Fruit fly (Drosophila melanogaster) whole organism, pupa: Measurements from ENCODE around the gene Taf13.

Source experiments
- CG10348 ChIP-seq: fragments of 200-800 bp; sonication (Bioruptor generic); IDR thresholded peaks from 2 replicates; pipeline ENCODE4 v1.3.6; 2022; ENCODE audit warnings: missing biosample characterization, missing genetic modification characterization
- CG12605 ChIP-seq: fragments of 200-800 bp; sonication (Bioruptor generic); IDR thresholded peaks from 2 replicates; pipeline ENCODE4 v1.3.6; 2022; ENCODE audit warnings: missing biosample characterization, missing genetic modification characterization
- CG13204 ChIP-seq: fragments of 200-800 bp; sonication (Bioruptor generic); optimal IDR thresholded peaks from 2 replicates; lab custom pipeline; 2018; ENCODE audit warnings: missing biosample characterization, mild to moderate bottlenecking, missing genetic modification characterization, moderate library complexity
- CG14655 ChIP-seq: fragments of 200-800 bp; sonication (Bioruptor generic); optimal IDR thresholded peaks from 3 replicates; lab custom pipeline; 2017; ENCODE audit warnings: mild to moderate bottlenecking, missing biosample characterization, missing genetic modification reagents, missing genetic modification characterization
- CG15710 ChIP-seq: fragments of 200-800 bp; sonication (Bioruptor generic); optimal IDR thresholded peaks from 2 replicates; lab custom pipeline; 2018; ENCODE audit warnings: missing biosample characterization, mild to moderate bottlenecking, missing genetic modification characterization, moderate library complexity
- CG17806 ChIP-seq: fragments of 200-800 bp; sonication (Bioruptor generic); optimal IDR thresholded peaks from 2 replicates; lab custom pipeline; 2018; ENCODE audit warnings: missing biosample characterization, mild to moderate bottlenecking, missing genetic modification characterization, moderate library complexity
- CG32121 ChIP-seq: fragments of 200-800 bp; sonication (Bioruptor generic); IDR thresholded peaks from 2 replicates; pipeline ENCODE4 v1.3.6; 2022; ENCODE audit warnings: missing biosample characterization, missing genetic modification characterization
- CG34367 ChIP-seq: fragments of 200-800 bp; sonication (Bioruptor generic); optimal IDR thresholded peaks from 2 replicates; lab custom pipeline; 2018; ENCODE audit warnings: missing biosample characterization, mild to moderate bottlenecking, missing genetic modification characterization
- CG4496 ChIP-seq: fragments of 200-800 bp; sonication (Bioruptor generic); IDR thresholded peaks from 3 replicates; pipeline ENCODE4 v1.3.6; 2022; ENCODE audit warnings: missing biosample characterization, missing genetic modification characterization
- CG8159 ChIP-seq: fragments of 200-800 bp; sonication (Bioruptor generic); optimal IDR thresholded peaks from 3 replicates; lab custom pipeline; 2018; ENCODE audit warnings: missing biosample characterization, mild to moderate bottlenecking, missing genetic modification characterization, moderate library complexity
- CG8301 ChIP-seq: fragments of 200-800 bp; sonication (Bioruptor generic); optimal IDR thresholded peaks from 2 replicates; lab custom pipeline; 2018; ENCODE audit warnings: missing biosample characterization, mild to moderate bottlenecking, missing genetic modification characterization
- CG9948 ChIP-seq: fragments of 200-800 bp; sonication (Bioruptor generic); optimal IDR thresholded peaks from 2 replicates; lab custom pipeline; 2018; ENCODE audit warnings: missing biosample characterization, mild to moderate bottlenecking, missing genetic modification characterization, moderate library complexity
- D1 ChIP-seq: fragments of 200-800 bp; sonication (Bioruptor generic); optimal IDR thresholded peaks from 2 replicates; lab custom pipeline; 2018; ENCODE audit warnings: missing biosample characterization, mild to moderate bottlenecking, missing genetic modification characterization, moderate library complexity
- EcR ChIP-seq: fragments of 200-800 bp; sonication (Bioruptor generic); optimal IDR thresholded peaks from 3 replicates; lab custom pipeline; 2019; ENCODE audit warnings: missing biosample characterization, missing genetic modification characterization, mild to moderate bottlenecking, moderate library complexity, missing genetic modification reagents
- Ets98B ChIP-seq: fragments of 200-800 bp; sonication (Bioruptor generic); IDR thresholded peaks from 2 replicates; pipeline ENCODE4 v1.3.6; 2022; ENCODE audit warnings: missing biosample characterization, missing genetic modification characterization
- Pif1A ChIP-seq: fragments of 200-800 bp; sonication (Bioruptor generic); optimal IDR thresholded peaks from 3 replicates; lab custom pipeline; 2016; ENCODE audit warnings: missing biosample characterization, missing genetic modification characterization
- Pif1B ChIP-seq: fragments of 200-800 bp; sonication (Bioruptor generic); optimal IDR thresholded peaks from 3 replicates; lab custom pipeline; 2016; ENCODE audit warnings: missing biosample characterization, missing genetic modification characterization
- Snoo ChIP-seq: fragments of 200-800 bp; sonication (Bioruptor generic); optimal IDR thresholded peaks from 3 replicates; lab custom pipeline; 2017; ENCODE audit warnings: missing biosample characterization, mild to moderate bottlenecking, missing genetic modification characterization, inconsistent platforms
- fd96Ca ChIP-seq: fragments of 200-800 bp; sonication (Bioruptor generic); IDR thresholded peaks from 3 replicates; pipeline ENCODE4 v1.3.6; 2022; ENCODE audit warnings: missing biosample characterization, missing genetic modification characterization
- gl ChIP-seq: fragments of 200-800 bp; sonication (Bioruptor generic); optimal IDR thresholded peaks from 2 replicates; lab custom pipeline; 2018; ENCODE audit warnings: missing biosample characterization, mild to moderate bottlenecking, missing genetic modification characterization
- rn ChIP-seq: fragments of 200-800 bp; sonication (Bioruptor generic); IDR thresholded peaks from 2 replicates; pipeline ENCODE4 v1.3.6; 2022; ENCODE audit warnings: missing biosample characterization, missing genetic modification characterization

Gene Taf13

DNA sequence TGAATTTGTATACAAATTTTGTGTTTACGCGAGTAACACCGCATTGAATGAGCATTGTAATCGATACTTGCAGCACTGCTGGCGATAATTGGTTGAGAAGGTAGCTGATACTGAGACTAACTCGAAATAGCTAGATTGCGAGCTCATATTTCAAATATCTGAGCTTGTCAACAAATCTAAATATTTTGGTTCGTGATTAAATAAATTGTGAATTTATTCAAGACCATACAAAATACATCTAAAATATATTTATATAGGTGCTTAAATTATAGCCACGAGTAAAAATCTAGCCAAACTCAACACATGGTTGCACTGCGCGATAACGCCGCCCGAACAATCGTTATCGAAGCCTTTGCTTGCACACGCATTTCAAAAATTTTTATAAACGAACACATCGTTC, at the start of gene Taf13, which contains the start of gene nesd:
Gene Taf13, minus strand, starts transcription at position 56 of the 400 bp plus-strand sequence.
Gene nesd, plus strand, starts transcription at position 179 of the 400 bp plus-strand sequence.
- TF ChIP-seq CG15710 (tag; lab: Kevin White, UChicago) = peak; percentile 37
- TF ChIP-seq Pif1B = peak; percentile 49
- TF ChIP-seq CG8159 (tag; lab: Kevin White, UChicago) = peak; percentile 44
- TF ChIP-seq CG17806 (tag; lab: Kevin White, UChicago) = peak; percentile 19
- TF ChIP-seq CG14655 (GFP tag; lab: Kevin White, UChicago) = no peak
- TF ChIP-seq CG12605 = no peak
- TF ChIP-seq D1 (tag; lab: Kevin White, UChicago) = no peak
- no peak for TF ChIP-seq CG8301
- TF ChIP-seq Snoo (tag; lab: Kevin White, UChicago) = no peak
- TF ChIP-seq CG13204 (GFP tag; lab: Kevin White, UChicago) = no peak
- no peak for TF ChIP-seq gl (tag; lab: Kevin White, UChicago)
- no peak for TF ChIP-seq Pif1A

DNA sequence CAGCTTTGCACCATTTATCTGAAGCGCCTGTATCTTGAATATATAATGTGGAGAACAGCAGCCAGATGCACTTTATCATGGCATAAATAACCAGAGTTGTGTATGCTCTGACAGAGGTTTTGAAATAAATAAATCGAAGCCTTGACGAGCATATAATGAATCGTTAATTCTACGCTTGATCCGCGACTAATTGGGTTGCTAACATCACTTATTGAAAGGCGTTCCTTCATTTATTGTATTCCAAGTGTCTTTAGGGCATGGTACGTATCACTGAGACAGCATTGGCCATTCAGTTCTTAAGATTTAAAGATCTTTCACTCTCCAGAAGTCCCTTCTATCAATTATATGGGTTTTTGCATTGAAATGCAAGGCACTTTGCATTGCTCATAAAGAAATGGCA, 41.2 kb upstream of the Taf13 start, which contains the start of gene CG10651:
Gene CG10651, minus strand, starts transcription at position 101 of the 400 bp plus-strand sequence.
- TF ChIP-seq fd96Ca (GFP tag; lab: Robert Waterston, UW) = no peak
- TF ChIP-seq CG10348 (GFP tag; lab: Robert Waterston, UW) = no peak
- TF ChIP-seq Ets98B (GFP tag; lab: Robert Waterston, UW) = no peak
- no peak for TF ChIP-seq CG15710 (tag; lab: Kevin White, UChicago)
- no peak for TF ChIP-seq Pif1B
- no peak for TF ChIP-seq Pif1A
- no peak for TF ChIP-seq CG13204 (GFP tag; lab: Kevin White, UChicago)

DNA sequence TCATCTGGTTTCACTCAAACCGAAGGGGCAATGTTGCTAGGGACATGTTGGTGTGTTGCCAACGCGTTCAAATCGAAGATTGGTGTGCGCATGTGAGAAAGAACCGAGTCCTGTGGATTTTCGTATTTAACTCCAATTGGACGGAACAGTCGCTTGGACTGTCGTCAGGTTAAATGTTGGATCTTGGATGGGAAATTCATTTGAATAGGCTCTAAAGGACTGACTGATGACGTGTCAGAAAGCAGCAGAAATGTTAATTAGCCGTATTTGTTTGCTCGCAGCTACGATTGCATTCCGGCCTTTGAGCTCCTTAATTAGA, 27.5 kb upstream of the Taf13 start:
- TF ChIP-seq EcR (GFP tag; lab: Kevin White, UChicago) = no peak
- TF ChIP-seq Snoo (tag; lab: Kevin White, UChicago) = no peak
- no peak for TF ChIP-seq CG14655 (GFP tag; lab: Kevin White, UChicago)
- TF ChIP-seq Pif1A = no peak
- TF ChIP-seq CG8159 (tag; lab: Kevin White, UChicago) = no peak
- no peak for TF ChIP-seq CG12605
- no peak for TF ChIP-seq Ets98B (GFP tag; lab: Robert Waterston, UW)
- no peak for TF ChIP-seq CG32121
- no peak for TF ChIP-seq CG17806 (tag; lab: Kevin White, UChicago)
- TF ChIP-seq fd96Ca (GFP tag; lab: Robert Waterston, UW) = no peak
- TF ChIP-seq Pif1B = no peak
- TF ChIP-seq CG15710 (tag; lab: Kevin White, UChicago) = no peak

DNA sequence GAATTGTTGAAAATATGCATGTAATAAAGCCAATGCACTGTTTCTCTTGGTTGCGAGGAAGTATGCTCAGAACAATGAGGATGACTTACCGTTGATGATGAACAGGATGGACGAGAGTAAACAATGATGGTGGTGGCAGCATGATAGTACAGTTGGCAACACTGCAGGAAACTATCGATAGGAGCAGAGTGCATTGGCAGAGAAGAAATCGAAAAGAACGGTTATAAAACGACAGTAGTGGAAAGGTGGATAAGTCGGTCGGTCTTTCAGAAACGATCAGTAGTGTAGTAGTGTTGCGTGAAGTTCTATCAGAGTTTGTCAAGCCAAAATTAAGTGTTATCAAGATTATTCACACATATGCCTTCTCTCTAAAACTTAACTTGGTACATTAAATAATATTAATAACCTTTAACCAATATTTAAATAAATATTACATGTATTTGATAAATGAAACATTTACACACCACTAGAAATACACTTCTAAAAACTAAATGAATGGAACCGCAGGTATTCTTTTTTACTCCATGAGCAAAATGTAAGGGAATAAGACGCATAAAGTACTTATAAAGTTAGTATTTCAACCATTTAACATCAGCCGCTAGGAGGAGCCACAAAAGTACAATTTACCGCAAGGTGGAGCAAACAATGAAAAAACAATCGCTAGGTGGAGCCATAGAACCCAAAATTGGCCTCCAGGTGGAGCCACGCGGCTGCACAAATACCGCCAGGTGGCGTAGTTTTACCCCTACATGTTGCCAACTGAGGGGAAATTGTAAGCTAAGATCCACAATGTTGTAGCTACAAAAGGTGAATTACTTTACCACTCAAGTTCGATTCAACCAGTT, 27.0 kb upstream of the Taf13 start:
- TF ChIP-seq CG12605 (peak; percentile 38), CG8159 (tag; lab: Kevin White, UChicago) (peak; percentile 66), CG13204 (GFP tag; lab: Kevin White, UChicago) (no peak), Pif1B (peak; percentile 55), EcR (GFP tag; lab: Kevin White, UChicago) (no peak), Snoo (tag; lab: Kevin White, UChicago) (peak; percentile 32), CG34367 (tag; lab: Kevin White, UChicago) (peak; percentile 48), CG14655 (GFP tag; lab: Kevin White, UChicago) (peak; percentile 74), D1 (tag; lab: Kevin White, UChicago) (no peak), gl (tag; lab: Kevin White, UChicago) (peak; percentile 9), CG8301 (peak; percentile 70), rn (GFP tag; lab: Robert Waterston, UW) (peak; percentile 61), CG32121 (peak; percentile 50; the same call in 1 of the 2 replicates), CG10348 (GFP tag; lab: Robert Waterston, UW) (no peak), CG17806 (tag; lab: Kevin White, UChicago) (peak; percentile 44), Ets98B (GFP tag; lab: Robert Waterston, UW) (no peak; the same call in 1 of the 2 replicates), CG9948 (tag; lab: Kevin White, UChicago) (peak; percentile 57), fd96Ca (GFP tag; lab: Robert Waterston, UW) (peak; percentile 51; the same call in 2 of the 3 replicates), CG15710 (tag; lab: Kevin White, UChicago) (peak; percentile 68), Pif1A (no peak), CG4496 (GFP tag; lab: Robert Waterston, UW) (no peak; the same call in 1 of the 3 replicates)

DNA sequence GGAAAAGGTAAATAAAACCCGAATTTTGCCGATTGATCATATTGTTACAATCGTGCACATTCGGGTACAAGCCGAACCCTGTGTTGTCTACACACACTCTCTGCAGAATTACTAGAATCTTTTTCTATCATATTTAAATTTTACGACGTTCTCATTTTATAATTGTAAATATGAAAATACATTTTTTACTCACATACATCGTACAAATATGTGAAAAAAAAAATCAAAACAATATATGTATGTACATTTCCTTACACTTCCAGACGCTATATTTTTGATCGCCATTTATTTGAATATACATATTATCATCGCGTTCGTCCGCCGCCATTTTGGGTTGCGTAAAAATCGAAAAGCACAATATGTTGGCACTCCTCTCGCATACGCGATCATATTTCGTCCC, 24.1 kb upstream of the Taf13 start:
- TF ChIP-seq CG8159 (tag; lab: Kevin White, UChicago) (no peak), CG15710 (tag; lab: Kevin White, UChicago) (no peak), Pif1B (no peak), CG10348 (GFP tag; lab: Robert Waterston, UW) (no peak), CG12605 (no peak), EcR (GFP tag; lab: Kevin White, UChicago) (no peak), CG13204 (GFP tag; lab: Kevin White, UChicago) (no peak), CG9948 (tag; lab: Kevin White, UChicago) (no peak), gl (tag; lab: Kevin White, UChicago) (no peak), fd96Ca (GFP tag; lab: Robert Waterston, UW) (no peak), Ets98B (GFP tag; lab: Robert Waterston, UW) (no peak)

DNA sequence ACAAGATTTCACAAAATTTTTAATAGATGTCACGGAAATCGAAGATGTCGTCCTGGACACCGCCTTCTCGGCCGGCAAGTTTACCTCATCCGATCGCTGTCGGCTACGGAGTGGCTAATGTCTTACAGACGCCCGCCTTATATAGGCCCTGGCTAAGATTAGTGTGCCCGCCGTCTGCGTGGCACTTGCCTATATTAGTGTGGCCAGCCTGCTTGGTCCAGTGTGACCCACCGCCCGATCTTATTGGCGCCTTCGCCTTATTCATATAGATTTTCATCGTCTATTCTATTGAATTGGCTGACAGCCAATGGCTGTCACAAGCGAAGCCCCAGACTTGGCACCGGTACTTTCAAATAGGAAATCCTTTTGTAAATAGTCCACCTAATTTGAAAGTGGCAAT, 22.2 kb upstream of the Taf13 start:
- TF ChIP-seq rn (GFP tag; lab: Robert Waterston, UW) (no peak), CG17806 (tag; lab: Kevin White, UChicago) (no peak), CG8301 (no peak), CG34367 (tag; lab: Kevin White, UChicago) (no peak), CG32121 (no peak), CG8159 (tag; lab: Kevin White, UChicago) (no peak)
